Worm (Caenorhabditis elegans) whole organism, L1 larva: ENCODE measurements around the gene F43H9.4.

Experiments
- C04F5.9 ChIP-seq: sonication (generic microtip); optimal IDR thresholded peaks from 2 replicates; lab custom pipeline; 2016; ENCODE audit warnings: missing genetic modification characterization, missing compliant biosample characterization
- C34B4.2 ChIP-seq: sonication (generic microtip); optimal IDR thresholded peaks from 2 replicates; lab custom pipeline; 2017; ENCODE audit warnings: mild to moderate bottlenecking, missing genetic modification characterization, missing compliant biosample characterization
- Y116A8C.19 ChIP-seq: sonication (generic microtip); optimal IDR thresholded peaks from 2 replicates; lab custom pipeline; 2016; ENCODE audit warnings: missing compliant biosample characterization, missing genetic modification characterization, borderline replicate concordance
- aha-1 ChIP-seq: fragments of 150-350 bp; optimal IDR thresholded peaks from 2 replicates; lab custom pipeline; 2014; ENCODE audit warnings: missing biosample characterization, missing genetic modification characterization
- alr-1 ChIP-seq: fragments of 200-800 bp; sonication (Bioruptor generic); optimal IDR thresholded peaks from 2 replicates; lab custom pipeline; 2018; ENCODE audit warnings: borderline replicate concordance, mild to moderate bottlenecking, missing genetic modification characterization, missing compliant biosample characterization
- aly-2 ChIP-seq: fragments of 150-350 bp; optimal IDR thresholded peaks from 2 replicates; lab custom pipeline; 2014; ENCODE audit warnings: missing biosample characterization, missing genetic modification characterization
- blmp-1 ChIP-seq: fragments of 150-350 bp; optimal IDR thresholded peaks from 2 replicates; lab custom pipeline; 2014; ENCODE audit warnings: missing biosample characterization, missing genetic modification characterization
- ceh-8 ChIP-seq: fragments of 200-800 bp; sonication (Bioruptor generic); optimal IDR thresholded peaks from 2 replicates; lab custom pipeline; 2018; ENCODE audit warnings: mild to moderate bottlenecking, missing genetic modification characterization, moderate library complexity, missing compliant biosample characterization
- ceh-88 ChIP-seq: fragments of 200-800 bp; sonication (Bioruptor generic); IDR thresholded peaks from 2 replicates; pipeline ENCODE4 v1.3.6; 2022; ENCODE audit warnings: missing genetic modification characterization, missing compliant biosample characterization
- dpl-1 ChIP-seq, 3 experiments: fragments of 150-350 bp in 2 of 3; sonication (generic microtip) in 1 of 3; optimal IDR thresholded peaks; 2 replicates each; lab custom pipeline; 2014 to 2017; ENCODE audit warnings: missing biosample characterization in 3 of 3, missing genetic modification characterization in 3 of 3, missing genetic modification reagents in 3 of 3
- dsc-1 ChIP-seq: sonication (generic microtip); optimal IDR thresholded peaks from 2 replicates; lab custom pipeline; 2016; ENCODE audit warnings: mild to moderate bottlenecking, missing genetic modification characterization, missing compliant biosample characterization
- efl-1 ChIP-seq, 4 experiments: fragments of 150-350 bp; optimal IDR thresholded peaks in 3 of 4; peaks in 1 of 4; 1 replicate in 1 of 4; 2 replicates in 3 of 4; lab custom pipeline; 2014; ENCODE audit warnings: missing biosample characterization in 2 of 4, missing genetic modification characterization in 2 of 4, missing genetic modification reagents in 2 of 4
- efl-3 ChIP-seq: fragments of 200-800 bp; sonication (Bioruptor generic); optimal IDR thresholded peaks from 2 replicates; lab custom pipeline; 2018; ENCODE audit warnings: mild to moderate bottlenecking, missing genetic modification characterization, missing compliant biosample characterization
- egl-13 ChIP-seq: sonication (generic microtip); optimal IDR thresholded peaks from 2 replicates; lab custom pipeline; 2016; ENCODE audit warnings: missing genotype, missing genetic modification reagents, missing genetic modification characterization, missing compliant biosample characterization
- egl-27 ChIP-seq, 2 experiments: fragments of 150-350 bp in 1 of 2; sonication (generic microtip); optimal IDR thresholded peaks; 3 replicates each; lab custom pipeline; 2017 to 2018; ENCODE audit warnings: missing biosample characterization in 2 of 2, missing genetic modification characterization in 2 of 2, missing genetic modification reagents in 2 of 2
- elt-2 ChIP-seq: sonication (generic microtip); optimal IDR thresholded peaks from 2 replicates; lab custom pipeline; 2016; ENCODE audit warnings: missing genetic modification characterization, mild to moderate bottlenecking, inconsistent platforms, missing compliant biosample characterization, missing genetic modification reagents
- elt-3 ChIP-seq, 6 experiments: fragments of 150-350 bp in 1 of 6; sonication (generic microtip); optimal IDR thresholded peaks; 2 replicates each; lab custom pipeline; 2017 to 2018; ENCODE audit warnings: missing biosample characterization in 6 of 6, missing genetic modification characterization in 6 of 6, inconsistent platforms in 1 of 6
- ets-5 ChIP-seq: fragments of 200-800 bp; sonication (Bioruptor generic); IDR thresholded peaks from 2 replicates; pipeline ENCODE4 v1.3.6; 2022; ENCODE audit warnings: missing genetic modification characterization, missing compliant biosample characterization
- fkh-10 ChIP-seq: sonication (generic microtip); optimal IDR thresholded peaks from 2 replicates; lab custom pipeline; 2017; ENCODE audit warnings: missing biosample characterization, missing genetic modification reagents, missing genetic modification characterization
- grh-1 ChIP-seq: fragments of 200-800 bp; sonication (Bioruptor generic); IDR thresholded peaks from 2 replicates; pipeline ENCODE4 v1.3.6; 2022; ENCODE audit warnings: missing genetic modification reagents, missing genetic modification characterization, missing compliant biosample characterization
- hpl-2 ChIP-seq: fragments of 150-350 bp; optimal IDR thresholded peaks from 2 replicates; lab custom pipeline; 2014; ENCODE audit warnings: missing biosample characterization, missing genetic modification reagents, missing genetic modification characterization
- isw-1 ChIP-seq: fragments of 200-800 bp; sonication (Bioruptor generic); IDR thresholded peaks from 2 replicates; pipeline ENCODE4 v1.3.6; 2022; ENCODE audit warnings: missing genetic modification characterization, missing compliant biosample characterization
- jun-1 ChIP-seq: fragments of 150-350 bp; optimal IDR thresholded peaks from 2 replicates; lab custom pipeline; 2014; ENCODE audit warnings: missing biosample characterization, missing genetic modification reagents, missing genetic modification characterization
- lin-13 ChIP-seq: fragments of 150-350 bp; optimal IDR thresholded peaks from 2 replicates; lab custom pipeline; 2014; ENCODE audit warnings: missing biosample characterization, missing genetic modification reagents, missing genetic modification characterization
- lin-35 ChIP-seq, 2 experiments: fragments of 150-350 bp; optimal IDR thresholded peaks; 2 replicates each; lab custom pipeline; 2014; ENCODE audit warnings: missing biosample characterization in 2 of 2, missing genetic modification characterization in 2 of 2, missing genetic modification reagents in 2 of 2
- lsy-2 ChIP-seq, 2 experiments: fragments of 150-350 bp; optimal IDR thresholded peaks; 2 replicates each; lab custom pipeline; 2014; ENCODE audit warnings: missing biosample characterization in 2 of 2, missing genetic modification characterization in 2 of 2
- mab-9 ChIP-seq: fragments of 200-800 bp; sonication (Bioruptor generic); IDR thresholded peaks from 2 replicates; pipeline ENCODE4 v1.3.6; 2022; ENCODE audit warnings: missing genetic modification reagents, missing genetic modification characterization, missing compliant biosample characterization
- mep-1 ChIP-seq: fragments of 150-350 bp; optimal IDR thresholded peaks from 2 replicates; lab custom pipeline; 2014; ENCODE audit warnings: missing biosample characterization, missing genetic modification characterization
- nhr-11 ChIP-seq: fragments of 150-350 bp; optimal IDR thresholded peaks from 2 replicates; lab custom pipeline; 2014; ENCODE audit warnings: missing biosample characterization, missing genetic modification characterization
- nhr-19 ChIP-seq: fragments of 200-800 bp; sonication (Bioruptor generic); conservative IDR thresholded peaks from 2 replicates; pipeline ENCODE4 v1.3.6; 2022; ENCODE audit warnings: missing genetic modification characterization, missing compliant biosample characterization
- nhr-20 ChIP-seq: sonication (generic microtip); optimal IDR thresholded peaks from 2 replicates; lab custom pipeline; 2016; ENCODE audit warnings: mild to moderate bottlenecking, missing genetic modification characterization, missing compliant biosample characterization
- nhr-237 ChIP-seq: fragments of 150-350 bp; optimal IDR thresholded peaks from 2 replicates; lab custom pipeline; 2014; ENCODE audit warnings: missing biosample characterization, missing genetic modification characterization
- nhr-28 ChIP-seq: fragments of 150-350 bp; optimal IDR thresholded peaks from 2 replicates; lab custom pipeline; 2014; ENCODE audit warnings: missing biosample characterization, missing genetic modification characterization
- nhr-47 ChIP-seq: sonication (generic microtip); optimal IDR thresholded peaks from 2 replicates; lab custom pipeline; 2016; ENCODE audit warnings: mild to moderate bottlenecking, missing genetic modification characterization, moderate library complexity, missing compliant biosample characterization
- nhr-71 ChIP-seq: sonication (generic microtip); optimal IDR thresholded peaks from 2 replicates; lab custom pipeline; 2016; ENCODE audit warnings: mild to moderate bottlenecking, missing genetic modification characterization, moderate library complexity, missing compliant biosample characterization
- nhr-76 ChIP-seq: sonication (generic microtip); optimal IDR thresholded peaks from 2 replicates; lab custom pipeline; 2017; ENCODE audit warnings: missing biosample characterization, missing genetic modification characterization
- nhr-77 ChIP-seq: fragments of 150-350 bp; optimal IDR thresholded peaks from 2 replicates; lab custom pipeline; 2014; ENCODE audit warnings: missing biosample characterization, missing genetic modification characterization
- nhr-84 ChIP-seq: sonication (generic microtip); optimal IDR thresholded peaks from 2 replicates; lab custom pipeline; 2017; ENCODE audit warnings: missing biosample characterization, missing genetic modification characterization
- nhr-90 ChIP-seq: sonication (generic microtip); optimal IDR thresholded peaks from 2 replicates; lab custom pipeline; 2016; ENCODE audit warnings: mild to moderate bottlenecking, missing genetic modification characterization, missing compliant biosample characterization; ENCODE audit not compliant: poor library complexity
- pax-3 ChIP-seq: fragments of 200-800 bp; sonication (Bioruptor generic); optimal IDR thresholded peaks from 2 replicates; lab custom pipeline; 2018; ENCODE audit warnings: mild to moderate bottlenecking, missing genetic modification characterization, moderate library complexity, missing compliant biosample characterization
- pqm-1 ChIP-seq: sonication (generic microtip); optimal IDR thresholded peaks from 3 replicates; lab custom pipeline; 2017; ENCODE audit warnings: missing biosample characterization, missing genetic modification characterization
- sox-4 ChIP-seq: sonication (generic microtip); optimal IDR thresholded peaks from 2 replicates; lab custom pipeline; 2016; ENCODE audit warnings: missing genetic modification characterization, missing compliant biosample characterization
- sptf-1 ChIP-seq: fragments of 150-350 bp; optimal IDR thresholded peaks from 2 replicates; lab custom pipeline; 2014; ENCODE audit warnings: missing biosample characterization, missing genetic modification characterization
- swsn-7 ChIP-seq: sonication (generic microtip); optimal IDR thresholded peaks from 2 replicates; lab custom pipeline; 2016; ENCODE audit warnings: missing genetic modification characterization, missing compliant biosample characterization
- tbx-2 ChIP-seq: sonication (generic microtip); optimal IDR thresholded peaks from 2 replicates; lab custom pipeline; 2016; ENCODE audit warnings: missing genetic modification characterization, missing compliant biosample characterization
- unc-30 ChIP-seq: sonication (generic microtip); optimal IDR thresholded peaks from 2 replicates; lab custom pipeline; 2017; ENCODE audit warnings: missing biosample characterization, missing genetic modification characterization
- unc-62 ChIP-seq: fragments of 150-350 bp; optimal IDR thresholded peaks from 2 replicates; lab custom pipeline; 2014; ENCODE audit warnings: missing biosample characterization, missing genetic modification reagents, missing genetic modification characterization
- unc-86 ChIP-seq: sonication (generic microtip); optimal IDR thresholded peaks from 2 replicates; lab custom pipeline; 2016; ENCODE audit warnings: missing genetic modification characterization, missing compliant biosample characterization
- xbp-1 ChIP-seq: sonication (generic microtip); optimal IDR thresholded peaks from 2 replicates; lab custom pipeline; 2016; ENCODE audit warnings: missing genetic modification characterization, missing compliant biosample characterization
- zag-1 ChIP-seq: fragments of 150-350 bp; optimal IDR thresholded peaks from 2 replicates; lab custom pipeline; 2014; ENCODE audit warnings: missing biosample characterization, missing genetic modification characterization
- ztf-11 ChIP-seq, 2 experiments: sonication (generic microtip); optimal IDR thresholded peaks; 2 replicates each; lab custom pipeline; 2016 to 2017; ENCODE audit warnings: missing genetic modification characterization in 2 of 2, missing biosample characterization in 1 of 2, missing compliant biosample characterization in 1 of 2

F43H9.4 gene

ce11 chrV:7983381-7984052, 43.0 kb upstream of the F43H9.4 start, which contains the start of the genes natb-1 and abhd-12 (continued):
- TF ChIP-seq mab-9 (GFP tag; lab: Robert Waterston, UW) (no peak), sptf-1 (no peak), nhr-71 (tag; lab: Kevin White, UChicago) (peak; percentile 47), dpl-1 (GFP tag; optimal IDR thresholded peaks at IDR 0.05; lab: Kevin White, UChicago) (peak; percentile 20 to 60 (median 55)), fkh-10 (GFP tag; lab: Kevin White, UChicago) (no peak), jun-1 (tag; lab: Kevin White, UChicago) (no peak), nhr-20 (tag; lab: Kevin White, UChicago) (peak; percentile 54), ztf-11 (tag; optimal IDR thresholded peaks at IDR 0.05; lab: Kevin White, UChicago) (no peak), mep-1 (peak; percentile 76), efl-1 (optimal IDR thresholded peaks at IDR 0.05; lab: Kevin White, UChicago) (peak; percentile 39 to 43), efl-1 (GFP tag; optimal IDR thresholded peaks at IDR 0.05 in 1 of 2; lab: Kevin White, UChicago) (peak; percentile 59 to 94), isw-1 (no peak), xbp-1 (tag; lab: Kevin White, UChicago) (peak; percentile 38), lsy-2 (tag; optimal IDR thresholded peaks at IDR 0.05; lab: Kevin White, UChicago) (peak; percentile 92 to 98), nhr-76 (no peak), ceh-88 (no peak), egl-13 (tag; lab: Kevin White, UChicago) (no peak), pqm-1 (tag; lab: Kevin White, UChicago) (no peak), grh-1 (no peak), swsn-7 (tag; lab: Kevin White, UChicago) (peak; percentile 27), nhr-11 (no peak), C04F5.9 (tag; lab: Kevin White, UChicago) (no peak), efl-3 (GFP tag; lab: Kevin White, UChicago) (no peak), tbx-2 (tag; lab: Kevin White, UChicago) (peak; percentile 19), dsc-1 (tag; lab: Kevin White, UChicago) (no peak), unc-86 (tag; lab: Kevin White, UChicago) (no peak), nhr-84 (tag; lab: Kevin White, UChicago) (no peak), lin-35 (GFP tag; optimal IDR thresholded peaks at IDR 0.05; lab: Kevin White, UChicago) (peak; percentile 44 to 81), ets-5 (GFP tag; lab: Robert Waterston, UW) (no peak), aly-2 (tag; lab: Kevin White, UChicago) (no peak), nhr-28 (tag; lab: Kevin White, UChicago) (no peak), nhr-90 (tag; lab: Kevin White, UChicago) (no peak), nhr-77 (tag; lab: Kevin White, UChicago) (no peak), lin-13 (no peak), blmp-1 (tag; lab: Kevin White, UChicago) (peak; percentile 64), alr-1 (tag; lab: Kevin White, UChicago) (no peak), nhr-47 (tag; lab: Kevin White, UChicago) (peak; percentile 52), zag-1 (tag; lab: Kevin White, UChicago) (no peak), nhr-19 (no peak), nhr-237 (tag; lab: Kevin White, UChicago) (no peak), Y116A8C.19 (tag; lab: Kevin White, UChicago) (no peak), sox-4 (tag; lab: Kevin White, UChicago) (no peak), ceh-8 (GFP tag; lab: Kevin White, UChicago) (no peak), egl-27 (tag; optimal IDR thresholded peaks at IDR 0.05; lab: Kevin White, UChicago) (no peak), C34B4.2 (tag; lab: Kevin White, UChicago) (no peak), elt-3 (tag; optimal IDR thresholded peaks at IDR 0.05; lab: Kevin White, UChicago) (peak in 1 of 6 experiments; percentile 15), hpl-2 (GFP tag; lab: Kevin White, UChicago) (no peak), pax-3 (tag; lab: Kevin White, UChicago) (no peak), unc-62 (GFP tag; lab: Kevin White, UChicago) (no peak), elt-2 (no peak), aha-1 (no peak), unc-30 (tag; lab: Kevin White, UChicago) (no peak)
- TF ChIP-seq, all 84 proteins: peak for 23
